Worm (Caenorhabditis elegans) whole organism, L4 larva: ENCODE data around the gene F15A4.2.

Experiments used
- D1046.2 ChIP-seq: fragments of 200-800 bp; sonication (Bioruptor generic); IDR thresholded peaks from 2 replicates; pipeline ENCODE4 v1.3.6; 2022; ENCODE audit warnings: missing genetic modification characterization, missing compliant biosample characterization
- F49E8.2 ChIP-seq: sonication (generic microtip); optimal IDR thresholded peaks from 2 replicates; lab custom pipeline; 2016; ENCODE audit warnings: missing compliant biosample characterization, mild to moderate bottlenecking, missing genetic modification characterization, borderline replicate concordance
- T20F7.1 ChIP-seq: fragments of 200-800 bp; sonication (Bioruptor generic); optimal IDR thresholded peaks from 2 replicates; lab custom pipeline; 2018; ENCODE audit warnings: mild to moderate bottlenecking, missing genetic modification characterization, missing compliant biosample characterization
- Y75B8A.6 ChIP-seq: fragments of 200-800 bp; sonication (Bioruptor generic); IDR thresholded peaks from 2 replicates; pipeline ENCODE4 v1.3.6; 2022; ENCODE audit warnings: missing genetic modification reagents, missing genetic modification characterization, missing compliant biosample characterization
- aha-1 ChIP-seq: fragments of 150-350 bp; peaks from one replicate; lab custom pipeline; 2014; ENCODE audit warnings: missing biosample characterization, missing genetic modification characterization
- ceh-20 ChIP-seq: fragments of 200-800 bp; sonication (Bioruptor generic); IDR thresholded peaks from 2 replicates; pipeline ENCODE4 v1.3.6; 2022; ENCODE audit warnings: missing genetic modification reagents, missing genetic modification characterization, missing compliant biosample characterization
- ceh-82 ChIP-seq: sonication (generic microtip); optimal IDR thresholded peaks from 2 replicates; lab custom pipeline; 2017; ENCODE audit warnings: missing biosample characterization, missing genetic modification characterization
- cey-2 ChIP-seq: sonication (generic microtip); optimal IDR thresholded peaks from 3 replicates; lab custom pipeline; 2017; ENCODE audit warnings: missing genetic modification characterization, mild to moderate bottlenecking, missing compliant biosample characterization, antibody characterized with exemption, borderline replicate concordance; ENCODE audit not compliant: insufficient read depth
- daf-16 ChIP-seq, 3 experiments: sonication (generic microtip); optimal IDR thresholded peaks; 2 replicates each; lab custom pipeline; 2016 to 2017; ENCODE audit warnings: missing genetic modification characterization in 3 of 3, missing genetic modification reagents in 3 of 3, mild to moderate bottlenecking in 2 of 3, missing compliant biosample characterization in 2 of 3, missing biosample characterization in 1 of 3, moderate library complexity in 1 of 3
- daf-8 ChIP-seq: fragments of 200-800 bp; sonication (Bioruptor generic); IDR thresholded peaks from 2 replicates; pipeline ENCODE4 v1.3.6; 2022; ENCODE audit warnings: missing genetic modification characterization, missing compliant biosample characterization
- dmd-6 ChIP-seq: fragments of 200-800 bp; sonication (Bioruptor generic); IDR thresholded peaks from 2 replicates; pipeline ENCODE4 v1.3.6; 2022; ENCODE audit warnings: missing genetic modification reagents, missing genetic modification characterization, missing compliant biosample characterization
- dmd-8 ChIP-seq: fragments of 200-800 bp; sonication (Bioruptor generic); IDR thresholded peaks from 2 replicates; pipeline ENCODE4 v1.3.6; 2022; ENCODE audit warnings: missing genetic modification characterization, missing compliant biosample characterization
- dpl-1 ChIP-seq: fragments of 150-350 bp; optimal IDR thresholded peaks from 2 replicates; lab custom pipeline; 2014; ENCODE audit warnings: missing biosample characterization, missing genetic modification reagents, missing genetic modification characterization
- duxl-1 ChIP-seq: sonication (generic microtip); optimal IDR thresholded peaks from 2 replicates; lab custom pipeline; 2016; ENCODE audit warnings: mild to moderate bottlenecking, missing genetic modification characterization, moderate library complexity, missing compliant biosample characterization; ENCODE audit not compliant: poor library complexity
- dve-1 ChIP-seq: sonication (generic microtip); optimal IDR thresholded peaks from 2 replicates; lab custom pipeline; 2017; ENCODE audit warnings: antibody characterized with exemption, mild to moderate bottlenecking, missing genetic modification characterization, missing compliant biosample characterization; ENCODE audit not compliant: insufficient read depth
- egl-43 ChIP-seq: fragments of 200-800 bp; sonication (Bioruptor generic); IDR thresholded peaks from 2 replicates; pipeline ENCODE4 v1.3.6; 2022; ENCODE audit warnings: missing genetic modification reagents, missing genetic modification characterization, missing compliant biosample characterization
- fos-1 ChIP-seq: fragments of 150-350 bp; optimal IDR thresholded peaks from 2 replicates; lab custom pipeline; 2014; ENCODE audit warnings: missing biosample characterization, missing genetic modification characterization
- gei-8 ChIP-seq: fragments of 200-800 bp; sonication (Bioruptor generic); optimal IDR thresholded peaks from 2 replicates; lab custom pipeline; 2018; ENCODE audit warnings: mild to moderate bottlenecking, missing genetic modification characterization, missing compliant biosample characterization
- hlh-11 ChIP-seq: fragments of 200-800 bp; sonication (Bioruptor generic); optimal IDR thresholded peaks from 2 replicates; lab custom pipeline; 2018; ENCODE audit warnings: mild to moderate bottlenecking, missing genetic modification characterization, missing compliant biosample characterization
- hmg-1.1 ChIP-seq: fragments of 200-800 bp; sonication (Bioruptor generic); IDR thresholded peaks from 2 replicates; pipeline ENCODE4 v1.3.6; 2022; ENCODE audit warnings: missing genetic modification reagents, missing genetic modification characterization, missing compliant biosample characterization
- lin-29 ChIP-seq: fragments of 200-800 bp; sonication (Bioruptor generic); IDR thresholded peaks from 2 replicates; pipeline ENCODE4 v1.3.6; 2022; ENCODE audit warnings: missing genetic modification reagents, missing genetic modification characterization, missing compliant biosample characterization
- lin-38 ChIP-seq: fragments of 200-800 bp; sonication (Bioruptor generic); IDR thresholded peaks from 2 replicates; pipeline ENCODE4 v1.3.6; 2022; ENCODE audit warnings: missing genetic modification reagents, missing genetic modification characterization, missing compliant biosample characterization
- lin-39 ChIP-seq: fragments of 150-350 bp; optimal IDR thresholded peaks from 2 replicates; lab custom pipeline; 2014; ENCODE audit warnings: missing biosample characterization, missing genetic modification reagents, missing genetic modification characterization
- lsy-2 ChIP-seq, 2 experiments: fragments of 150-350 bp in 1 of 2; sonication (generic microtip) in 1 of 2; optimal IDR thresholded peaks; 2 replicates each; lab custom pipeline; 2014 to 2017; ENCODE audit warnings: missing biosample characterization in 2 of 2, missing genetic modification characterization in 2 of 2
- mep-1 ChIP-seq: fragments of 150-350 bp; sonication (generic microtip); optimal IDR thresholded peaks from 3 replicates; lab custom pipeline; 2014; ENCODE audit warnings: missing biosample characterization, missing genetic modification characterization
- mes-2 ChIP-seq: sonication (generic microtip); optimal IDR thresholded peaks from 2 replicates; lab custom pipeline; 2016; ENCODE audit warnings: missing genotype, mild to moderate bottlenecking, missing genetic modification characterization, missing compliant biosample characterization; ENCODE audit not compliant: poor library complexity, severe bottlenecking
- mxl-3 ChIP-seq: fragments of 200-800 bp; sonication (Bioruptor generic); optimal IDR thresholded peaks from 2 replicates; lab custom pipeline; 2018; ENCODE audit warnings: mild to moderate bottlenecking, missing genetic modification characterization, missing compliant biosample characterization
- nhr-102 ChIP-seq: sonication (generic microtip); optimal IDR thresholded peaks from 2 replicates; lab custom pipeline; 2016; ENCODE audit warnings: mild to moderate bottlenecking, missing genetic modification characterization, moderate library complexity, missing compliant biosample characterization
- nhr-111 ChIP-seq: fragments of 200-800 bp; sonication (Bioruptor generic); optimal IDR thresholded peaks from 2 replicates; lab custom pipeline; 2018; ENCODE audit warnings: mild to moderate bottlenecking, missing genetic modification characterization, missing compliant biosample characterization
- nhr-237 ChIP-seq: sonication (generic microtip); optimal IDR thresholded peaks from 2 replicates; lab custom pipeline; 2017; ENCODE audit warnings: missing biosample characterization, missing genetic modification characterization
- nhr-28 ChIP-seq: fragments of 150-350 bp; optimal IDR thresholded peaks from 2 replicates; lab custom pipeline; 2014; ENCODE audit warnings: missing biosample characterization, missing genetic modification characterization
- nhr-6 ChIP-seq: fragments of 150-350 bp; optimal IDR thresholded peaks from 2 replicates; lab custom pipeline; 2014; ENCODE audit warnings: missing biosample characterization, missing genetic modification characterization
- nhr-77 ChIP-seq: fragments of 150-350 bp; optimal IDR thresholded peaks from 2 replicates; lab custom pipeline; 2014; ENCODE audit warnings: missing biosample characterization, missing genetic modification characterization
- pqm-1 ChIP-seq: sonication (generic microtip); optimal IDR thresholded peaks from 2 replicates; lab custom pipeline; 2017; ENCODE audit warnings: missing biosample characterization, missing genetic modification characterization
- set-16 ChIP-seq: fragments of 200-800 bp; sonication (Bioruptor generic); IDR thresholded peaks from 2 replicates; pipeline ENCODE4 v1.3.6; 2022; ENCODE audit warnings: missing genetic modification reagents, missing genetic modification characterization, missing compliant biosample characterization
- unc-62 ChIP-seq, 3 experiments: fragments of 150-350 bp in 1 of 3; sonication (generic microtip); optimal IDR thresholded peaks in 2 of 3; peaks in 1 of 3; 1 replicate in 1 of 3; 2 replicates in 2 of 3; lab custom pipeline; 2014 to 2017; ENCODE audit warnings: missing biosample characterization in 3 of 3, missing genetic modification characterization in 3 of 3, missing genetic modification reagents in 3 of 3, missing genotype in 1 of 3
- zfp-3 ChIP-seq: fragments of 200-800 bp; sonication (Bioruptor generic); conservative IDR thresholded peaks from 2 replicates; pipeline ENCODE4 v1.3.6; 2022; ENCODE audit warnings: missing genetic modification reagents, missing genetic modification characterization, missing compliant biosample characterization

F15A4.2 gene

DNA sequence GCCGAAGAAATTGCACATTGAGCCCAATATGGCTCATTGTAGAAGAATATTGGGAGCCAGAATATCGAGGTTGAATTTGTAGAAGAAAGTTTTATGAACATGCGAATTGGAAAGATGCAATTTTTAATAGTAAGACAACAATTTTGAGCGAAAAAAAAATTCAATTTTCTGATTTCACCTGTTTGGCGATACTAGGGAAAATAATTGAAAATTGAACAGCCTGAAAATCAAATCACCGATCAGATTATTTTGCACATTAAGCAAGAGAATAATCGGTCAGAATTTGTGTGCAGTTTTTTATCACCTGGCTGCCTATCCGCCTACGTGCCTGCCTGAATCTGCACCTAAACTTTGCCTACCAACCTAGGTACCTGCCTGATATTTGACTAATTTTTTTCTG lies 41.9 kb upstream of the F15A4.2 start, which contains the start of gene sre-26:
Gene sre-26 (minus strand): TSS at position 101 of the 400 bp plus-strand sequence.
- TF ChIP-seq lin-38 (no peak), F49E8.2 (tag; lab: Kevin White, UChicago) (no peak), Y75B8A.6 (no peak), nhr-77 (tag; lab: Kevin White, UChicago) (no peak), lin-39 (tag; lab: Kevin White, UChicago) (no peak), aha-1 (tag; lab: Kevin White, UChicago) (no peak), ceh-20 (GFP tag; lab: Robert Waterston, UW) (no peak), fos-1 (tag; lab: Kevin White, UChicago) (no peak)

DNA sequence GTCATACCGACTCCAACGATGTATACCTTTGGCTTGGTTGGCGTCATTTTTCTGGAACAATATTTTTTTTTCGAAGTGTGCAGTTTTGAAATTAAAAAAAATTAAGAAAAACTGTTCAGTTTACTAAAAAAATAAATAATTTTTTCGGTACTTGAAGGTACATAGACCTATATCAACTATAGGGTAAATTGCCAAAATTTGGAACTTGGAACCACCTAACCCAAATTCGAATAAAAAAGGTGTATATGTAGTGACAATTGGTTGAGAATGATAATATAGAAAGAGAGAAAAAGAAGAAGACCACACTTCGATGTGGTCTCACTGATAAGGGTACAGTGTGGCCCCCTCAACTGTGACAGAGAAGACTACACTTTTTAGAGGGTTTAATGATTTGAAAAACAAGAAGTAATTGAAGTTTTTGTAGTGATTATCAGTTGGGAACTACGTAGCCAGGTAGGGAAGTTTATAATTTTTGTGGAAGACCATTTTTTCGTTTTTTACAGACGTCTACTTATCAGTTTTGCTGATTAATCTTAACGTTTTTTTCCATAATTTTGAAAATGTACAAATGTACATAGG lies 36.6 kb upstream of the F15A4.2 start, which contains the start of gene daf-22:
Gene daf-22 (minus strand): TSS at position 51 of the 579 bp plus-strand sequence.
- TF ChIP-seq mes-2 (tag; lab: Kevin White, UChicago) (peak; percentile 45), daf-16 (GFP tag; optimal IDR thresholded peaks at IDR 0.05; lab: Kevin White, UChicago) (no peak), daf-16 (tag; optimal IDR thresholded peaks at IDR 0.05; lab: Kevin White, UChicago) (peak; percentile 75), daf-8 (GFP tag; lab: Robert Waterston, UW) (no peak), pqm-1 (tag; lab: Kevin White, UChicago) (peak; percentile 76), dmd-6 (peak; percentile 74), gei-8 (no peak), Y75B8A.6 (no peak), dmd-8 (GFP tag; lab: Robert Waterston, UW) (no peak), lin-29 (GFP tag; lab: Robert Waterston, UW) (no peak), hlh-11 (tag; lab: Kevin White, UChicago) (peak; percentile 70), nhr-102 (tag; lab: Kevin White, UChicago) (peak; percentile 6), set-16 (GFP tag; lab: Robert Waterston, UW) (no peak), ceh-82 (tag; lab: Kevin White, UChicago) (no peak), cey-2 (peak; percentile 40), nhr-237 (no peak), mep-1 (peak; percentile 53), duxl-1 (tag; lab: Kevin White, UChicago) (no peak), hmg-1.1 (GFP tag; lab: Robert Waterston, UW) (no peak), D1046.2 (GFP tag; lab: Robert Waterston, UW) (no peak), nhr-28 (peak; percentile 100), dpl-1 (GFP tag; lab: Kevin White, UChicago) (no peak), lsy-2 (tag; optimal IDR thresholded peaks at IDR 0.05; lab: Kevin White, UChicago) (peak in 1 of 2 experiments; percentile 40), nhr-77 (tag; lab: Kevin White, UChicago) (peak; percentile 72), mxl-3 (GFP tag; lab: Kevin White, UChicago) (no peak), zfp-3 (no peak), T20F7.1 (GFP tag; lab: Kevin White, UChicago) (no peak), egl-43 (GFP tag; lab: Robert Waterston, UW) (no peak), nhr-111 (GFP tag; lab: Kevin White, UChicago) (no peak), dve-1 (tag; lab: Kevin White, UChicago) (peak; percentile 93), nhr-6 (tag; lab: Kevin White, UChicago) (peak; percentile 36)

DNA sequence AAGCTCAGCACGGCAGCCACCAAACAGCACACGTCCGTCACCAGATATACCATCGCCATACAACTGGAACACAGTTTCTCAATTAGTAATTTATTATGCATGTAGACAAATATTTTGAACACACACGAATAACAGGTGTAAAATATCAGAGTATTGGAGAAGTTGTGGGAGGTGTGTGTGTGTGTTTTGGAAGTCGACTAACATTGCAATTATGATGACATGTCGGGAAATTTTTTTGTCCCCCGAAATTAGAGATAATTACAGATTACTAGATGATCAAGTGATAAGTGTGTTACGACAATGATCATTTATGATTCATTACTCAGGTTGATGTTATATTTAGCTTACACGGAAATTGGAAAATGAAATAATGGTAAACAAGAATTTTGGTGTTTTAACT lies 32.6 kb upstream of the F15A4.2 start, which contains the start of gene Y57A10C.8:
Gene Y57A10C.8 (minus strand): TSS at position 101 of the 400 bp plus-strand sequence.
- TF ChIP-seq unc-62 (GFP tag; optimal IDR thresholded peaks at IDR 0.05 in 1 of 2; lab: Kevin White, UChicago) (peak in 1 of 2 experiments; percentile 8), unc-62 (tag; optimal IDR thresholded peaks at IDR 0.05; lab: Kevin White, UChicago) (no peak), ceh-20 (GFP tag; lab: Robert Waterston, UW) (no peak)
